Worm (Caenorhabditis elegans): Measurements from ENCODE around the gene fbxa-166.

ce11 chrII:1625666-1626065, 6.8 kb upstream of the fbxa-166 start, which contains the start of gene C08E3.14:
- TF ChIP-seq elt-3 (tag; optimal IDR thresholded peaks at IDR 0.05) (no peak), egl-27 (tag; optimal IDR thresholded peaks at IDR 0.05) (no peak)

All from whole organism, L3 larva.